Worm (Caenorhabditis elegans) whole organism, L2 larva: ENCODE data around the gene C17H11.2.

ENCODE experiments used
- fos-1 ChIP-seq: fragments of 150-350 bp; optimal IDR thresholded peaks from 2 replicates; lab custom pipeline; 2014; ENCODE audit warnings: missing biosample characterization, missing genetic modification characterization
- lin-39 ChIP-seq: fragments of 150-350 bp; optimal IDR thresholded peaks from 2 replicates; lab custom pipeline; 2014; ENCODE audit warnings: missing biosample characterization, missing genetic modification reagents, missing genetic modification characterization
- skn-1 ChIP-seq: sonication (generic microtip); optimal IDR thresholded peaks from 2 replicates; lab custom pipeline; 2017; ENCODE audit warnings: missing biosample characterization, missing genetic modification characterization

ce11 chrX:8155969-8156368, 13.8 kb upstream of the C17H11.2 start:
- TF ChIP-seq fos-1 (tag; lab: Kevin White, UChicago) (no peak), skn-1 (no peak), lin-39 (tag; lab: Kevin White, UChicago) (no peak)
